Worm (Caenorhabditis elegans) whole organism, young adult: ENCODE measurements around the gene ric-8.
A peak's percentile ranks its signal among the peaks of the same experiment; 100 is the strongest.

Experiments
- B0035.1 ChIP-seq: sonication (generic microtip); optimal IDR thresholded peaks from 2 replicates; lab custom pipeline; 2016; ENCODE audit warnings: missing genetic modification characterization, mild to moderate bottlenecking, missing compliant biosample characterization, missing genotype, missing genetic modification reagents
- B0261.1 ChIP-seq: sonication (generic microtip); optimal IDR thresholded peaks from 2 replicates; lab custom pipeline; 2016; ENCODE audit warnings: mild to moderate bottlenecking, missing genetic modification characterization, moderate library complexity, missing compliant biosample characterization
- B0336.3 ChIP-seq: fragments of 200-800 bp; sonication (Bioruptor generic); IDR thresholded peaks from 2 replicates; pipeline ENCODE4 v1.3.6; 2022; ENCODE audit warnings: missing genetic modification characterization, missing compliant biosample characterization
- C17E4.6 ChIP-seq: fragments of 200-800 bp; sonication (Bioruptor generic); IDR thresholded peaks from 2 replicates; pipeline ENCODE4 v1.3.6; 2022; ENCODE audit warnings: missing genetic modification reagents, missing genetic modification characterization, missing compliant biosample characterization
- D2030.7 ChIP-seq: fragments of 200-800 bp; sonication (Bioruptor generic); IDR thresholded peaks from 2 replicates; pipeline ENCODE4 v1.3.6; 2022; ENCODE audit warnings: missing genetic modification reagents, missing genetic modification characterization, missing compliant biosample characterization
- F33H1.4 ChIP-seq: fragments of 200-800 bp; sonication (Bioruptor generic); IDR thresholded peaks from 2 replicates; pipeline ENCODE4 v1.3.6; 2022; ENCODE audit warnings: missing genetic modification reagents, missing genetic modification characterization, missing compliant biosample characterization
- F39B2.1 ChIP-seq: fragments of 200-800 bp; sonication (Bioruptor generic); IDR thresholded peaks from 2 replicates; pipeline ENCODE4 v1.3.6; 2022; ENCODE audit warnings: missing genetic modification reagents, missing genetic modification characterization, missing compliant biosample characterization
- F52B5.7 ChIP-seq: sonication (generic microtip); optimal IDR thresholded peaks from 2 replicates; lab custom pipeline; 2016; ENCODE audit warnings: mild to moderate bottlenecking, missing genetic modification characterization, missing compliant biosample characterization
- Y53F4B.3 ChIP-seq: fragments of 200-800 bp; sonication (Bioruptor generic); IDR thresholded peaks from 2 replicates; pipeline ENCODE4 v1.3.6; 2022; ENCODE audit warnings: missing genetic modification reagents, missing genetic modification characterization, missing compliant biosample characterization
- Y53G8AR.9 ChIP-seq: fragments of 200-800 bp; sonication (Bioruptor generic); conservative IDR thresholded peaks from 2 replicates; pipeline ENCODE4 v1.3.6; 2022; ENCODE audit warnings: missing genetic modification reagents, missing genetic modification characterization, missing compliant biosample characterization
- Y67H2A.10 ChIP-seq: fragments of 200-800 bp; sonication (Bioruptor generic); conservative IDR thresholded peaks from 2 replicates; pipeline ENCODE4 v1.3.6; 2022; ENCODE audit warnings: missing genetic modification reagents, missing genetic modification characterization, missing compliant biosample characterization
- Y79H2A.3 ChIP-seq: fragments of 200-800 bp; sonication (Bioruptor generic); conservative IDR thresholded peaks from 2 replicates; pipeline ENCODE4 v1.3.6; 2022; ENCODE audit warnings: missing genetic modification reagents, missing genetic modification characterization, missing compliant biosample characterization
- ama-1 ChIP-seq, 3 experiments: fragments of 150-350 bp in 1 of 3; sonication (generic microtip) in 2 of 3; optimal IDR thresholded peaks; 2 replicates each; lab custom pipeline; 2014 to 2018; ENCODE audit warnings: missing biosample characterization in 2 of 3, missing genetic modification characterization in 2 of 3, missing genetic modification reagents in 2 of 3
- atf-7 ChIP-seq: sonication (generic microtip); optimal IDR thresholded peaks from 2 replicates; lab custom pipeline; 2017; ENCODE audit warnings: mild to moderate bottlenecking, missing genetic modification characterization, missing compliant biosample characterization
- athp-1 ChIP-seq: sonication (generic microtip); optimal IDR thresholded peaks from 2 replicates; lab custom pipeline; 2017; ENCODE audit warnings: mild to moderate bottlenecking, missing genetic modification characterization, missing compliant biosample characterization
- attf-5 ChIP-seq: fragments of 200-800 bp; sonication (Bioruptor generic); optimal IDR thresholded peaks from 2 replicates; lab custom pipeline; 2018; ENCODE audit warnings: mild to moderate bottlenecking, missing genetic modification characterization, missing compliant biosample characterization
- ccch-3 ChIP-seq: fragments of 200-800 bp; sonication (Bioruptor generic); optimal IDR thresholded peaks from 2 replicates; lab custom pipeline; 2018; ENCODE audit warnings: mild to moderate bottlenecking, missing genetic modification characterization, missing compliant biosample characterization
- cebp-2 ChIP-seq: fragments of 200-800 bp; sonication (Bioruptor generic); IDR thresholded peaks from 2 replicates; pipeline ENCODE4 v1.3.6; 2022; ENCODE audit warnings: missing genetic modification characterization, missing compliant biosample characterization
- ceh-40 ChIP-seq: fragments of 200-800 bp; sonication (Bioruptor generic); IDR thresholded peaks from 2 replicates; pipeline ENCODE4 v1.3.6; 2022; ENCODE audit warnings: missing genetic modification characterization, missing compliant biosample characterization
- ceh-58 ChIP-seq: fragments of 200-800 bp; sonication (Bioruptor generic); IDR thresholded peaks from 2 replicates; pipeline ENCODE4 v1.3.6; 2022; ENCODE audit warnings: missing genetic modification characterization, missing compliant biosample characterization
- ceh-79 ChIP-seq: sonication (generic microtip); optimal IDR thresholded peaks from 2 replicates; lab custom pipeline; 2017; ENCODE audit warnings: mild to moderate bottlenecking, missing genetic modification characterization, missing compliant biosample characterization
- ceh-91 ChIP-seq: fragments of 200-800 bp; sonication (Bioruptor generic); IDR thresholded peaks from 2 replicates; pipeline ENCODE4 v1.3.6; 2022; ENCODE audit warnings: missing genetic modification reagents, missing genetic modification characterization, missing compliant biosample characterization
- die-1 ChIP-seq: sonication (generic microtip); optimal IDR thresholded peaks from 2 replicates; lab custom pipeline; 2016; ENCODE audit warnings: missing genotype, mild to moderate bottlenecking, missing genetic modification characterization, missing compliant biosample characterization
- dpl-1 ChIP-seq: fragments of 150-350 bp; optimal IDR thresholded peaks from 2 replicates; lab custom pipeline; 2014; ENCODE audit warnings: missing biosample characterization, missing genetic modification reagents, missing genetic modification characterization
- efl-1 ChIP-seq: fragments of 150-350 bp; optimal IDR thresholded peaks from 2 replicates; lab custom pipeline; 2014; ENCODE audit warnings: missing biosample characterization, missing genetic modification reagents, missing genetic modification characterization
- egl-18 ChIP-seq: fragments of 200-800 bp; sonication (Bioruptor generic); IDR thresholded peaks from 2 replicates; pipeline ENCODE4 v1.3.6; 2022; ENCODE audit warnings: missing genetic modification reagents, missing genetic modification characterization, missing compliant biosample characterization
- ekl-4 ChIP-seq: fragments of 200-800 bp; sonication (Bioruptor generic); IDR thresholded peaks from 2 replicates; pipeline ENCODE4 v1.3.6; 2022; ENCODE audit warnings: missing genetic modification reagents, missing genetic modification characterization, missing compliant biosample characterization
- ets-4 ChIP-seq: fragments of 200-800 bp; sonication (Bioruptor generic); optimal IDR thresholded peaks from 2 replicates; lab custom pipeline; 2018; ENCODE audit warnings: mild to moderate bottlenecking, missing genetic modification characterization, missing compliant biosample characterization
- hmg-1.2 ChIP-seq: fragments of 200-800 bp; sonication (Bioruptor generic); IDR thresholded peaks from 2 replicates; pipeline ENCODE4 v1.3.6; 2022; ENCODE audit warnings: missing genetic modification reagents, missing genetic modification characterization, missing compliant biosample characterization
- let-607 ChIP-seq, 2 experiments: fragments of 200-800 bp in 1 of 2; sonication (Bioruptor generic) in 1 of 2; sonication (generic microtip) in 1 of 2; optimal IDR thresholded peaks; 2 replicates each; lab custom pipeline; 2016 to 2018; ENCODE audit warnings: mild to moderate bottlenecking in 2 of 2, missing compliant biosample characterization in 2 of 2, missing genetic modification characterization in 2 of 2, moderate library complexity in 2 of 2, missing genotype in 1 of 2
- lin-40 ChIP-seq: sonication (generic microtip); optimal IDR thresholded peaks from 2 replicates; lab custom pipeline; 2016; ENCODE audit warnings: missing genetic modification characterization, mild to moderate bottlenecking, missing compliant biosample characterization, missing genotype, missing genetic modification reagents
- lin-54 ChIP-seq: fragments of 200-800 bp; sonication (Bioruptor generic); optimal IDR thresholded peaks from 2 replicates; lab custom pipeline; 2018; ENCODE audit warnings: mild to moderate bottlenecking, missing genetic modification characterization, missing compliant biosample characterization
- lir-1 ChIP-seq: fragments of 200-800 bp; sonication (Bioruptor generic); conservative IDR thresholded peaks from 2 replicates; pipeline ENCODE4 v1.3.6; 2022; ENCODE audit warnings: missing genetic modification reagents, missing genetic modification characterization, missing compliant biosample characterization
- lsl-1 ChIP-seq: fragments of 200-800 bp; sonication (Bioruptor generic); optimal IDR thresholded peaks from 2 replicates; lab custom pipeline; 2018; ENCODE audit warnings: mild to moderate bottlenecking, missing genetic modification characterization, moderate library complexity, missing compliant biosample characterization
- mes-4 ChIP-seq: sonication (generic microtip); optimal IDR thresholded peaks from 2 replicates; lab custom pipeline; 2016; ENCODE audit warnings: missing genotype, missing genetic modification characterization, missing compliant biosample characterization
- nfya-1 ChIP-seq: sonication (generic microtip); optimal IDR thresholded peaks from 2 replicates; lab custom pipeline; 2017; ENCODE audit warnings: antibody characterized with exemption, missing compliant biosample characterization, missing genetic modification characterization, borderline replicate concordance; ENCODE audit not compliant: insufficient read depth
- nfyb-1 ChIP-seq: fragments of 200-800 bp; sonication (Bioruptor generic); IDR thresholded peaks from 2 replicates; pipeline ENCODE4 v1.3.6; 2022; ENCODE audit warnings: missing genetic modification reagents, missing genetic modification characterization, missing compliant biosample characterization
- nhr-27 ChIP-seq: fragments of 200-800 bp; sonication (Bioruptor generic); optimal IDR thresholded peaks from 2 replicates; lab custom pipeline; 2018; ENCODE audit warnings: mild to moderate bottlenecking, missing genetic modification characterization, moderate library complexity, missing compliant biosample characterization
- pbrm-1 ChIP-seq: fragments of 200-800 bp; sonication (Bioruptor generic); IDR thresholded peaks from 2 replicates; pipeline ENCODE4 v1.3.6; 2022; ENCODE audit warnings: missing genetic modification reagents, missing genetic modification characterization, missing compliant biosample characterization
- pha-4 ChIP-seq: fragments of 150-350 bp; sonication (generic microtip); optimal IDR thresholded peaks from 2 replicates; lab custom pipeline; 2014; ENCODE audit warnings: missing biosample characterization, missing genetic modification reagents, missing genetic modification characterization
- rcor-1 ChIP-seq: fragments of 200-800 bp; sonication (Bioruptor generic); IDR thresholded peaks from 2 replicates; pipeline ENCODE4 v1.3.6; 2022; ENCODE audit warnings: missing genetic modification reagents, missing genetic modification characterization, missing compliant biosample characterization
- snpc-1.3 ChIP-seq: sonication (generic microtip); optimal IDR thresholded peaks from 2 replicates; lab custom pipeline; 2017; ENCODE audit warnings: missing genetic modification characterization, mild to moderate bottlenecking, missing compliant biosample characterization, antibody characterized with exemption, moderate library complexity, missing genotype, missing genetic modification reagents; ENCODE audit not compliant: insufficient read depth
- snpc-3.4 ChIP-seq: sonication (generic microtip); optimal IDR thresholded peaks from 2 replicates; lab custom pipeline; 2017; ENCODE audit warnings: missing genetic modification characterization, mild to moderate bottlenecking, missing compliant biosample characterization, antibody characterized with exemption, moderate library complexity, missing genotype, missing genetic modification reagents
- xnd-1 ChIP-seq: sonication (generic microtip); optimal IDR thresholded peaks from 2 replicates; lab custom pipeline; 2016; ENCODE audit warnings: missing genotype, missing genetic modification reagents, missing genetic modification characterization, missing compliant biosample characterization
- ztf-18 ChIP-seq: sonication (generic microtip); optimal IDR thresholded peaks from 2 replicates; lab custom pipeline; 2016; ENCODE audit warnings: missing genotype, mild to moderate bottlenecking, missing genetic modification characterization, missing compliant biosample characterization
- ztf-22 ChIP-seq: fragments of 200-800 bp; sonication (Bioruptor generic); optimal IDR thresholded peaks from 2 replicates; lab custom pipeline; 2018; ENCODE audit warnings: mild to moderate bottlenecking, missing genetic modification characterization, moderate library complexity, missing compliant biosample characterization
- ztf-25 ChIP-seq: fragments of 200-800 bp; sonication (Bioruptor generic); IDR thresholded peaks from 2 replicates; pipeline ENCODE4 v1.3.6; 2022; ENCODE audit warnings: missing genetic modification reagents, missing genetic modification characterization, missing compliant biosample characterization
- ztf-6 ChIP-seq: fragments of 200-800 bp; sonication (Bioruptor generic); IDR thresholded peaks from 2 replicates; pipeline ENCODE4 v1.3.6; 2022; ENCODE audit warnings: missing genetic modification reagents, missing genetic modification characterization, missing compliant biosample characterization

Gene ric-8

DNA sequence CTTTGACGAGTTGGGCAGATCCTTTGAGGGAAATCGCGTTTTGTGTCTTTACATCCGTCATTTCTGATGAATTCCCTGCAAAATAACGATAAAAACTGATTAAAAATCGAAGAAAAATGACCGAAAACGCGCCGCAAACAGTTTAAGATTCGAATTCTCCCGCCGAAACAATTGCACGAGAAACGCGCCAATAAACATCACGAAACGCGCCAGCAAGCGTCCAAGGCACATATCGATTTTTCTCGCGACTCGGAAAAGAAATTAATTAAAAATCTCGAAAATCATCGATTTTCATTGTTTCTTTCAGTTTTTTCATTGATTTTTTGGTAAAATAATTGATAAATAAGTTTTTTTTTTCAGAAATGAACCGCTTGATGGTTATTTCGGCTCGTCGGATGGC, 1.8 kb upstream of the ric-8 start, which contains the start of the genes mdf-2 and nduv-3 (continued):
- TF ChIP-seq ztf-25 (GFP tag; lab: Robert Waterston, UW) (no peak), Y53F4B.3 (GFP tag; lab: Robert Waterston, UW) (no peak), ceh-91 (GFP tag; lab: Robert Waterston, UW) (peak; percentile 75; the same call in 1 of the 2 replicates), F33H1.4 (GFP tag; lab: Robert Waterston, UW) (peak; percentile 70), mes-4 (tag; lab: Kevin White, UChicago) (no peak), rcor-1 (GFP tag; lab: Robert Waterston, UW) (peak; percentile 54; the same call in 1 of the 2 replicates), nfyb-1 (peak; percentile 65), F52B5.7 (tag; lab: Kevin White, UChicago) (no peak), die-1 (tag; lab: Kevin White, UChicago) (no peak), lsl-1 (GFP tag; lab: Kevin White, UChicago) (peak; percentile 58), nhr-27 (tag; lab: Kevin White, UChicago) (no peak), lin-54 (GFP tag; lab: Kevin White, UChicago) (peak; percentile 84), attf-5 (GFP tag; lab: Kevin White, UChicago) (peak; percentile 83), Y53G8AR.9 (peak; percentile 49; the same call in 1 of the 2 replicates), egl-18 (no peak), ets-4 (no peak), athp-1 (tag; lab: Kevin White, UChicago) (peak; percentile 51), dpl-1 (GFP tag; lab: Kevin White, UChicago) (peak; percentile 77), xnd-1 (tag; lab: Kevin White, UChicago) (peak; percentile 53), D2030.7 (GFP tag; lab: Robert Waterston, UW) (peak; percentile 55; the same call in 1 of the 2 replicates), let-607 (tag; optimal IDR thresholded peaks at IDR 0.05; lab: Kevin White, UChicago) (no peak), ekl-4 (GFP tag; lab: Robert Waterston, UW) (peak; percentile 52; the same call in 1 of the 2 replicates), ztf-6 (no peak), Y67H2A.10 (GFP tag; lab: Robert Waterston, UW) (no peak), B0336.3 (GFP tag; lab: Robert Waterston, UW) (peak; percentile 66), ccch-3 (GFP tag; lab: Kevin White, UChicago) (no peak), pha-4 (tag; lab: Kevin White, UChicago) (no peak), snpc-1.3 (tag; lab: Kevin White, UChicago) (no peak), pbrm-1 (GFP tag; lab: Robert Waterston, UW) (peak; percentile 75), efl-1 (GFP tag; lab: Kevin White, UChicago) (peak; percentile 84), atf-7 (tag; lab: Kevin White, UChicago) (no peak), F39B2.1 (GFP tag; lab: Robert Waterston, UW) (no peak), ama-1 (optimal IDR thresholded peaks at IDR 0.05; lab: Kevin White, UChicago) (no peak), ama-1 (GFP tag; optimal IDR thresholded peaks at IDR 0.05; lab: Kevin White, UChicago) (no peak), nfya-1 (tag; lab: Kevin White, UChicago) (no peak), C17E4.6 (GFP tag; lab: Robert Waterston, UW) (peak; percentile 49; the same call in 1 of the 2 replicates), ceh-58 (GFP tag; lab: Robert Waterston, UW) (no peak), hmg-1.2 (GFP tag; lab: Robert Waterston, UW) (peak; percentile 46; the same call in 1 of the 2 replicates), ceh-79 (tag; lab: Kevin White, UChicago) (no peak), Y79H2A.3 (GFP tag; lab: Robert Waterston, UW) (no peak), ceh-40 (GFP tag; lab: Robert Waterston, UW) (no peak), ztf-18 (tag; lab: Kevin White, UChicago) (peak; percentile 95), B0035.1 (tag; lab: Kevin White, UChicago) (no peak), B0261.1 (tag; lab: Kevin White, UChicago) (peak; percentile 22), lin-40 (tag; lab: Kevin White, UChicago) (peak; percentile 80), cebp-2 (GFP tag; lab: Robert Waterston, UW) (no peak), lir-1 (GFP tag; lab: Robert Waterston, UW) (no peak), ztf-22 (GFP tag; lab: Kevin White, UChicago) (no peak), snpc-3.4 (peak; percentile 74)
